Worm (Caenorhabditis elegans) whole organism, mixed stage, embryonic: Measurements from ENCODE around the gene T12B5.14.

ENCODE experiments used
- M03D4.4 ChIP-seq: sonication (generic microtip); optimal IDR thresholded peaks from 2 replicates; lab custom pipeline; 2017; ENCODE audit warnings: mild to moderate bottlenecking, missing genetic modification characterization, missing compliant biosample characterization
- bed-3 ChIP-seq: fragments of 200-800 bp; sonication (Bioruptor generic); optimal IDR thresholded peaks from 3 replicates; lab custom pipeline; 2018; ENCODE audit warnings: mild to moderate bottlenecking, missing genetic modification characterization, moderate library complexity, missing compliant biosample characterization
- ces-1 ChIP-seq: fragments of 150-350 bp; optimal IDR thresholded peaks from 2 replicates; lab custom pipeline; 2014; ENCODE audit warnings: missing biosample characterization, missing genetic modification reagents, missing genetic modification characterization
- elt-1 ChIP-seq: sonication (generic microtip); optimal IDR thresholded peaks from 2 replicates; lab custom pipeline; 2017; ENCODE audit warnings: missing genetic modification characterization, mild to moderate bottlenecking, missing compliant biosample characterization, antibody characterized with exemption, moderate library complexity, borderline replicate concordance; ENCODE audit not compliant: insufficient read depth
- elt-3 ChIP-seq: fragments of 150-350 bp; optimal IDR thresholded peaks from 2 replicates; lab custom pipeline; 2014; ENCODE audit warnings: missing biosample characterization, missing genetic modification characterization
- lsy-2 ChIP-seq: fragments of 150-350 bp; optimal IDR thresholded peaks from 2 replicates; lab custom pipeline; 2014; ENCODE audit warnings: missing biosample characterization, missing genetic modification characterization
- mls-2 ChIP-seq: sonication (generic microtip); optimal IDR thresholded peaks from 2 replicates; lab custom pipeline; 2016; ENCODE audit warnings: mild to moderate bottlenecking, missing genetic modification characterization, moderate library complexity, missing compliant biosample characterization
- nhr-237 ChIP-seq: fragments of 150-350 bp; optimal IDR thresholded peaks from 2 replicates; lab custom pipeline; 2014; ENCODE audit warnings: missing biosample characterization, missing genetic modification characterization
- pha-4 ChIP-seq: fragments of 150-350 bp; optimal IDR thresholded peaks from 2 replicates; lab custom pipeline; 2018; ENCODE audit warnings: missing biosample characterization, missing genetic modification reagents, missing genetic modification characterization
- sem-2 ChIP-seq: fragments of 200-800 bp; sonication (Bioruptor generic); optimal IDR thresholded peaks from 2 replicates; lab custom pipeline; 2018; ENCODE audit warnings: mild to moderate bottlenecking, missing genetic modification characterization, missing compliant biosample characterization
- snpc-4 ChIP-seq: fragments of 150-350 bp; optimal IDR thresholded peaks from 2 replicates; lab custom pipeline; 2014; ENCODE audit warnings: missing biosample characterization, missing genetic modification characterization
- unc-62 ChIP-seq: fragments of 150-350 bp; optimal IDR thresholded peaks from 2 replicates; lab custom pipeline; 2014; ENCODE audit warnings: missing biosample characterization, missing genetic modification reagents, missing genetic modification characterization

- TF ChIP-seq pha-4, result no peak
- no peak for TF ChIP-seq elt-3 (tag; lab: Kevin White, UChicago)
- TF ChIP-seq ces-1 (GFP tag; lab: Kevin White, UChicago), result no peak
- TF ChIP-seq unc-62 (GFP tag; lab: Kevin White, UChicago), result no peak
- no peak for TF ChIP-seq snpc-4 (tag; lab: Kevin White, UChicago)
- no peak for TF ChIP-seq mls-2 (tag; lab: Kevin White, UChicago)
- no peak for TF ChIP-seq nhr-237 (tag; lab: Kevin White, UChicago)
- TF ChIP-seq elt-1 (tag; lab: Kevin White, UChicago), result no peak
- TF ChIP-seq bed-3, result no peak
- TF ChIP-seq M03D4.4 (tag; lab: Kevin White, UChicago), result no peak
- TF ChIP-seq lsy-2 (tag; lab: Kevin White, UChicago), result no peak
- TF ChIP-seq sem-2, result no peak
Observed at ce11 chrIII:938569-938968, 16.1 kb upstream of the T12B5.14 start, which contains the start of gene fbxa-22.
